Worm (Caenorhabditis elegans) whole organism, L1 larva: ENCODE data around the gene pitp-1.

Source experiments
- dsc-1 ChIP-seq: sonication (generic microtip); optimal IDR thresholded peaks from 2 replicates; lab custom pipeline; 2016; ENCODE audit warnings: mild to moderate bottlenecking, missing genetic modification characterization, missing compliant biosample characterization
- nhr-77 ChIP-seq: fragments of 150-350 bp; optimal IDR thresholded peaks from 2 replicates; lab custom pipeline; 2014; ENCODE audit warnings: missing biosample characterization, missing genetic modification characterization

- no peak for TF ChIP-seq dsc-1 (tag; lab: Kevin White, UChicago)
- no peak for TF ChIP-seq nhr-77 (tag; lab: Kevin White, UChicago)
Measured at ce11 chrIII:3482291-3482690, 47.3 kb downstream of the pitp-1 start, which contains the start of gene C34C12.6.
